Worm (Caenorhabditis elegans): ENCODE measurements around the gene clec-82.
A peak's percentile ranks its signal among the peaks of the same experiment; 100 is the strongest.

Gene clec-82

ce11 chrIV:2805525-2805924, 29.9 kb upstream of the clec-82 start, which contains the start of gene Y54G2A.45:
Gene Y54G2A.45 (plus strand): TSS chrIV:2805857.
- TF ChIP-seq T22C8.4 (GFP tag; IDR thresholded peaks at IDR 0.05) (peak; percentile 65), tab-1 (GFP tag; IDR thresholded peaks at IDR 0.05) (peak; percentile 82), ztf-29 (GFP tag; IDR thresholded peaks at IDR 0.05) (no peak), klf-2 (GFP tag; conservative IDR thresholded peaks at IDR 0.05) (no peak), ztf-23 (GFP tag; IDR thresholded peaks at IDR 0.05) (peak; percentile 74), ref-1 (GFP tag; conservative IDR thresholded peaks at IDR 0.05) (peak; percentile 69), cog-1 (tag; optimal IDR thresholded peaks at IDR 0.05) (peak; percentile 39), med-1 (GFP tag; optimal IDR thresholded peaks at IDR 0.05; ENCODE audit: insufficient read depth) (no peak), flt-1 (GFP tag; IDR thresholded peaks at IDR 0.05) (peak; percentile 90)

DNA sequence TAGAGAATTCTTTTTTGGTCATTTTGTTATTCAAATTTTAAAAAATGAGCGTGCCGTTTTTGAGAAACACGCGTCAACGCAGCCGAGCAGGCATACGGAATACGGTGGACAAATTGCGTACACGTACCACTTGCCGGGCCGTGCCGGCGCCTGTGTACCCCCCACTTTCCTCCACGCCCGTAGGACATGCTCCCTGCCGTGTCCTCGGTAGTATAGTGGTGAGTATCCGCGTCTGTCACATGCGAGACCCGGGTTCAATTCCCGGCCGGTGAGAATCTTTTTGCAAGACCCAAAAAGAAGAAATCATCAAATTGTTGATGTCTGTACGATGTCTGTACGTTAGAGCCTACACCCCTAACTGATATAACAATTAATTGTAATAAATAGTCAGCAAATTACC, 27.3 kb upstream of the clec-82 start:
- TF ChIP-seq T22C8.4 (GFP tag; IDR thresholded peaks at IDR 0.05) (no peak), klf-2 (GFP tag; conservative IDR thresholded peaks at IDR 0.05) (no peak), ztf-29 (GFP tag; IDR thresholded peaks at IDR 0.05) (no peak), cog-1 (tag; optimal IDR thresholded peaks at IDR 0.05) (no peak), tab-1 (GFP tag; IDR thresholded peaks at IDR 0.05) (0 out of 2 replicates have a peak, but pooled peaks have one; percentile 58), flt-1 (GFP tag; IDR thresholded peaks at IDR 0.05) (peak; percentile 44; the same call in 1 of the 2 replicates), ztf-23 (GFP tag; IDR thresholded peaks at IDR 0.05) (no peak; the same call in 1 of the 2 replicates), med-1 (GFP tag; optimal IDR thresholded peaks at IDR 0.05; ENCODE audit: insufficient read depth) (no peak)

ce11 chrIV:2809208-2809607, 26.3 kb upstream of the clec-82 start, which contains the start of gene Y54G2A.76:
Gene Y54G2A.76 (plus strand): TSS chrIV:2809410.
- TF ChIP-seq klf-2 (GFP tag; conservative IDR thresholded peaks at IDR 0.05) (no peak), ztf-29 (GFP tag; IDR thresholded peaks at IDR 0.05) (no peak), med-1 (GFP tag; optimal IDR thresholded peaks at IDR 0.05; ENCODE audit: insufficient read depth) (no peak), T22C8.4 (GFP tag; IDR thresholded peaks at IDR 0.05) (no peak)

DNA sequence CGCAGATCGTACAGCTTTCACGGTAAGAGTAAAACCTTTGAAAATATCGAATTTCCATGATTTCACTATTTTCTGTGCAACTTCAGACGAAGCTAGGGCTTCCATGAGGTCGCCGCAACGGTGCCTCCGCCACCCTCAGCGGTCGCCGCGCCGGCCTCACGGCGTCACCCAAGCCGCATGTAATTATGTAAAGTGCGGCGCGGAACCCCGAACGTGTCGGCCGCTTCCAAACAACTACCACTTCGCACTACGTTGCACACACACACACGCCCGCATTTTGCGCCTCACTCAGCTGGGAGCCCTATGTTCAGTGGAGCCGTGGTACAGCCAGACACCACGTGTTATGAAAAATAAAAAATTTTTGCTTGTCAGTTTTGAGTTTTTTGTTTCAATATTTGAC, 18.4 kb upstream of the clec-82 start:
- 0 out of 2 replicates have a peak, but pooled peaks have one; percentile 35 for TF ChIP-seq flt-1 (GFP tag; IDR thresholded peaks at IDR 0.05)
- TF ChIP-seq med-1 (GFP tag; optimal IDR thresholded peaks at IDR 0.05; ENCODE audit: insufficient read depth), result no peak
- no peak for TF ChIP-seq ztf-29 (GFP tag; IDR thresholded peaks at IDR 0.05)

DNA sequence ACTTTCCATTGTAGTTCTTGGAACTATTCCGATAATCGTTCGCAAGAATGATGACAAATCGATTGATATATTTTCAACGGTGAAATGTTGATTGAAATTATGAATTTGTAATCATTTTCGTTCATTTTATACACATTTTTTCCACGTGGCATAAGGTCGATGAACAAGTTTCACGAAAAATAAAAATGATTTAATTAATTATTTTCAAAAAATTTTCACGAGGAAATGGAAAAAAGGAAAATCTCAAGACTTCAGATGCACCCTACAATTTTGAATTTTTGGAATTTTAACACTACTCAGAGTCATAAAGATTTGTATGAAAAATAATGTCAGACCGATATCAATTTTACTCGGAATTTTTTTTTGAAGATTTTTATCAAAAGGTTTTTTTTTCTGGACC, 15.8 kb upstream of the clec-82 start, which contains the start of gene Y54G2A.13:
Y54G2A.13 (minus strand) TSS at position 101 of the 400 bp plus-strand sequence.
- no peak for TF ChIP-seq klf-2 (GFP tag; conservative IDR thresholded peaks at IDR 0.05)
- no peak for TF ChIP-seq tab-1 (GFP tag; IDR thresholded peaks at IDR 0.05)
- TF ChIP-seq cog-1 (tag; optimal IDR thresholded peaks at IDR 0.05), result no peak
- TF ChIP-seq T22C8.4 (GFP tag; IDR thresholded peaks at IDR 0.05), result no peak
- TF ChIP-seq flt-1 (GFP tag; IDR thresholded peaks at IDR 0.05), result no peak
- TF ChIP-seq ztf-23 (GFP tag; IDR thresholded peaks at IDR 0.05), result no peak
- TF ChIP-seq ref-1 (GFP tag; conservative IDR thresholded peaks at IDR 0.05), result no peak
- TF ChIP-seq med-1 (GFP tag; optimal IDR thresholded peaks at IDR 0.05; ENCODE audit: insufficient read depth), result no peak
- no peak for TF ChIP-seq ztf-29 (GFP tag; IDR thresholded peaks at IDR 0.05)

DNA sequence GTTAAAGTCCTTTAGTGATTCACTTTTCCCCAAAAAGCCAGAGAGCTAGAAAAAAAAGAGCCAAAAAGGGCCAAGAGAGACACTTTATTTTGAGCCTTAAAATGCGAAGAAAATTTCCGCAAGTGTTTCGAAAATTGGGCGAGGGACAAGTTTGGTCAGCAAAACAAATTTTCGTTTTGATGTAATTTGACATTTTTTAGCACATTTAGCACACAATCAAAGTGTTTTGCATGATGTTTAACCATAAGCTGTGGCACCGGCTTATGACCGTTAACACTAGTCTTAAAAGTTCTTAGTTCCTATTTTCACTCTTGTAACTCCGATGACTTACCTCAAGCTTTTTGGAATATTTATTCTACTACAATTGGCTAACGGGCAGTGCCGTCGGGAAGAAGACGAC, 15.1 kb upstream of the clec-82 start, which contains the start of gene Y54G2A.37:
Y54G2A.37 (plus strand) TSS at position 301 of the 400 bp plus-strand sequence.
- no peak for TF ChIP-seq med-1 (GFP tag; optimal IDR thresholded peaks at IDR 0.05; ENCODE audit: insufficient read depth)
- no peak for TF ChIP-seq cog-1 (tag; optimal IDR thresholded peaks at IDR 0.05)
- TF ChIP-seq ref-1 (GFP tag; conservative IDR thresholded peaks at IDR 0.05), result no peak
- no peak for TF ChIP-seq T22C8.4 (GFP tag; IDR thresholded peaks at IDR 0.05)
- TF ChIP-seq flt-1 (GFP tag; IDR thresholded peaks at IDR 0.05), result no peak
- no peak for TF ChIP-seq ztf-29 (GFP tag; IDR thresholded peaks at IDR 0.05)
- TF ChIP-seq klf-2 (GFP tag; conservative IDR thresholded peaks at IDR 0.05), result no peak
- no peak for TF ChIP-seq ztf-23 (GFP tag; IDR thresholded peaks at IDR 0.05)
- no peak for TF ChIP-seq tab-1 (GFP tag; IDR thresholded peaks at IDR 0.05)

DNA sequence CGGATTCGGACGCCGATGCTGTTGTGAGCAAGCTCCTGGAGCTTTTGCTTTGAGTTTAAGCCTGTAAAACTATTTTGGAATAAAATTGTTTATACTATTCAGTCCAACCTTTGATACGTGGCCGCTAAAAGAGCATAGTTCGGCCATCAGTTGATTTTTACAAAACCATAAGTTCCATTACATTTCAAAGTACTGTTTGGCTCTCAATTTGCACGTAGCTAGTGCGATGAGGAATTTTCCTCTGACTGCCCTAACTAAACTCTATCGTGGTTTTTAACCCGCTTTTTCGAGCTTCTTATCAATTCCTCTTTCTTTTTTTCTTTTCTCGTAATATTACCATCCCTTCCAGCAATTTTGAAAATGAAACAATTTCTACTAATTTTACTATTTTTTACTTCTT, 12.0 kb upstream of the clec-82 start, which contains the start of gene clec-80:
clec-80 (plus strand) TSS at position 301 of the 400 bp plus-strand sequence.
- TF ChIP-seq klf-2 (GFP tag; conservative IDR thresholded peaks at IDR 0.05) (no peak), tab-1 (GFP tag; IDR thresholded peaks at IDR 0.05) (no peak), ztf-29 (GFP tag; IDR thresholded peaks at IDR 0.05) (no peak), T22C8.4 (GFP tag; IDR thresholded peaks at IDR 0.05) (no peak), cog-1 (tag; optimal IDR thresholded peaks at IDR 0.05) (no peak), ref-1 (GFP tag; conservative IDR thresholded peaks at IDR 0.05) (no peak), ztf-23 (GFP tag; IDR thresholded peaks at IDR 0.05) (no peak), med-1 (GFP tag; optimal IDR thresholded peaks at IDR 0.05; ENCODE audit: insufficient read depth) (no peak), flt-1 (GFP tag; IDR thresholded peaks at IDR 0.05) (no peak)

DNA sequence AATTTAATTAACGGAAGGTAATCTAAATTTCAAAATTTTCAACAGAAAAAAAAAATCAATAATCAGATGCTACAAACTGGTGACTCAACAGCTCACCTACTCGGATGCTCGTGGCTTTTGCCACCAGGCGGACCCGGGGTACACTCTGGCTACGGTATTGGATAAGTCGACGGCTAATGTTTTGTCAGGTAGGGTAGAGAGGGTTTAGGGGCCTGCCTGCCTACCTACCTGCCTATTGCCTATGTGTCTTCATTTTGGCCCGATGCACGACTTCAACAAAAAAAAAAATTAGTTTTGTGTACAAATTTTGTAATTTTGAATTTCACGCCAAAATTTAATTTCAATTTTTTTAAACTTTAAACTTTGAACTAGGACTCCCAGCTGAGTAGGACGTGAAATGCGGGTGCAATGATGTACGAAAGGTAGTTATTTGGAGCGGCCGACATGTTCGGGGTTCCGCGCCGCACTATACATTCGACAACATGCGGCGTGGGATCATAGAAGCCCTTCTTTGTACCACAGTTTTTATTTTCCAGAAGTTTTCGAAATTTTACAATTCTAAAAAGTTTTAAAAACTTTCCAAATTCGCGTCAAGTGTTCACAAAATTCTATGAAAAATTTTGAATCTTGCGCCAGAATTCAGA, 9.9 kb upstream of the clec-82 start:
- TF ChIP-seq flt-1 (GFP tag; IDR thresholded peaks at IDR 0.05) (no peak), ztf-29 (GFP tag; IDR thresholded peaks at IDR 0.05) (no peak), ref-1 (GFP tag; conservative IDR thresholded peaks at IDR 0.05) (no peak), T22C8.4 (GFP tag; IDR thresholded peaks at IDR 0.05) (no peak), tab-1 (GFP tag; IDR thresholded peaks at IDR 0.05) (no peak), ztf-23 (GFP tag; IDR thresholded peaks at IDR 0.05) (no peak), klf-2 (GFP tag; conservative IDR thresholded peaks at IDR 0.05) (no peak), med-1 (GFP tag; optimal IDR thresholded peaks at IDR 0.05; ENCODE audit: insufficient read depth) (no peak), cog-1 (tag; optimal IDR thresholded peaks at IDR 0.05) (no peak)

- TF ChIP-seq cog-1 (tag; optimal IDR thresholded peaks at IDR 0.05), result no peak
- no peak for TF ChIP-seq ref-1 (GFP tag; conservative IDR thresholded peaks at IDR 0.05)
- TF ChIP-seq ztf-23 (GFP tag; IDR thresholded peaks at IDR 0.05), result no peak
- no peak for TF ChIP-seq T22C8.4 (GFP tag; IDR thresholded peaks at IDR 0.05)
- no peak for TF ChIP-seq flt-1 (GFP tag; IDR thresholded peaks at IDR 0.05)
- no peak for TF ChIP-seq tab-1 (GFP tag; IDR thresholded peaks at IDR 0.05)
- TF ChIP-seq ztf-29 (GFP tag; IDR thresholded peaks at IDR 0.05), result no peak
- TF ChIP-seq klf-2 (GFP tag; conservative IDR thresholded peaks at IDR 0.05), result no peak
These were observed 9.1 kb upstream of the clec-82 start for ce11 chrIV:2826335-2826734.
